Worm (Caenorhabditis elegans) whole organism, early embryonic: ENCODE results near the gene Y27F2A.11.

Experiments used
- ceh-13 ChIP-seq: fragments of 200-800 bp; sonication (Bioruptor generic); optimal IDR thresholded peaks from 2 replicates; lab custom pipeline; 2018; ENCODE audit warnings: mild to moderate bottlenecking, missing genetic modification characterization, missing compliant biosample characterization
- tbx-37 ChIP-seq: fragments of 200-800 bp; sonication (Bioruptor generic); conservative IDR thresholded peaks from 2 replicates; pipeline ENCODE4 v1.3.6; 2022; ENCODE audit warnings: missing genetic modification reagents, missing genetic modification characterization, missing compliant biosample characterization

DNA sequence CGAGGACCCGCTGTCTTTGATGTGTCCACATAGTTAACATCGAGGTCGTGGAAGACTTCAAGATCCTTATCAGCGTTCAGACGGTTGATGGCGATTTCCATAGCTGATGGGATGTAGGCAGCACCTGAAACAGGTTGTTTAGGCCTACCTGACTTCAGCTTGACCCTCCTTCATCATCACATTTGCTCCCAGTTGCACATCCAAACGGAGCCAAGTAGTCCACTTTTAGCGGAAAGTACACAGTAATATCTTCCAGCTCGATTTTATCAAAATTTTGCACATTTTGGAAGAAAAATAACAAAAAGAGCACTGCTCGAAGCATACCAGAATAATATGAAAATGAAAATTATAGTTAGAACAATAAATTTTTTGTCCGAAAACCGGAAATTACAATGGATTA is 7.8 kb downstream of the Y27F2A.11 start, which contains the start of gene gcy-15:
- TF ChIP-seq ceh-13 (no peak), tbx-37 (GFP tag; lab: Robert Waterston, UW) (no peak)
